Worm (Caenorhabditis elegans) whole organism, young adult: Measurements from ENCODE around the gene T15H9.4.
A peak's percentile ranks its signal among the peaks of the same experiment; 100 is the strongest.

ENCODE experiments used
- B0261.1 ChIP-seq: sonication (generic microtip); optimal IDR thresholded peaks from 2 replicates; lab custom pipeline; 2016; ENCODE audit warnings: mild to moderate bottlenecking, missing genetic modification characterization, moderate library complexity, missing compliant biosample characterization
- B0336.3 ChIP-seq: fragments of 200-800 bp; sonication (Bioruptor generic); IDR thresholded peaks from 2 replicates; pipeline ENCODE4 v1.3.6; 2022; ENCODE audit warnings: missing genetic modification characterization, missing compliant biosample characterization
- C06A6.2 ChIP-seq: fragments of 200-800 bp; sonication (Bioruptor generic); conservative IDR thresholded peaks from 2 replicates; pipeline ENCODE4 v1.3.6; 2022; ENCODE audit warnings: missing genetic modification characterization, missing compliant biosample characterization
- D2030.7 ChIP-seq: fragments of 200-800 bp; sonication (Bioruptor generic); IDR thresholded peaks from 2 replicates; pipeline ENCODE4 v1.3.6; 2022; ENCODE audit warnings: missing genetic modification reagents, missing genetic modification characterization, missing compliant biosample characterization
- F22D6.2 ChIP-seq: sonication (generic microtip); optimal IDR thresholded peaks from 2 replicates; lab custom pipeline; 2016; ENCODE audit warnings: mild to moderate bottlenecking, missing genetic modification characterization, missing compliant biosample characterization
- F37B4.10 ChIP-seq: fragments of 200-800 bp; sonication (Bioruptor generic); IDR thresholded peaks from 2 replicates; pipeline ENCODE4 v1.3.6; 2022; ENCODE audit warnings: missing genetic modification characterization, missing compliant biosample characterization
- F49E8.2 ChIP-seq: sonication (generic microtip); optimal IDR thresholded peaks from 3 replicates; lab custom pipeline; 2017; ENCODE audit warnings: missing genetic modification characterization, mild to moderate bottlenecking, missing compliant biosample characterization, antibody characterized with exemption, moderate library complexity; ENCODE audit not compliant: insufficient read depth
- F57A8.1 ChIP-seq: fragments of 200-800 bp; sonication (Bioruptor generic); optimal IDR thresholded peaks from 2 replicates; lab custom pipeline; 2018; ENCODE audit warnings: mild to moderate bottlenecking, missing genetic modification characterization, moderate library complexity, missing compliant biosample characterization
- K11D2.4 ChIP-seq: fragments of 200-800 bp; sonication (Bioruptor generic); IDR thresholded peaks from 2 replicates; pipeline ENCODE4 v1.3.6; 2022; ENCODE audit warnings: missing genetic modification reagents, missing genetic modification characterization, missing compliant biosample characterization
- Y56A3A.18 ChIP-seq: fragments of 200-800 bp; sonication (Bioruptor generic); IDR thresholded peaks from 2 replicates; pipeline ENCODE4 v1.3.6; 2022; ENCODE audit warnings: missing genetic modification reagents, missing genetic modification characterization, missing compliant biosample characterization
- aptf-2 ChIP-seq: fragments of 200-800 bp; sonication (Bioruptor generic); conservative IDR thresholded peaks from 2 replicates; pipeline ENCODE4 v1.3.6; 2022; ENCODE audit warnings: missing genetic modification reagents, missing genetic modification characterization, missing compliant biosample characterization
- attf-3 ChIP-seq: fragments of 200-800 bp; sonication (Bioruptor generic); conservative IDR thresholded peaks from 2 replicates; pipeline ENCODE4 v1.3.6; 2022; ENCODE audit warnings: missing genetic modification reagents, missing genetic modification characterization, missing compliant biosample characterization
- ccch-3 ChIP-seq: fragments of 200-800 bp; sonication (Bioruptor generic); optimal IDR thresholded peaks from 2 replicates; lab custom pipeline; 2018; ENCODE audit warnings: mild to moderate bottlenecking, missing genetic modification characterization, missing compliant biosample characterization
- cebp-2 ChIP-seq: fragments of 200-800 bp; sonication (Bioruptor generic); IDR thresholded peaks from 2 replicates; pipeline ENCODE4 v1.3.6; 2022; ENCODE audit warnings: missing genetic modification characterization, missing compliant biosample characterization
- ceh-58 ChIP-seq: fragments of 200-800 bp; sonication (Bioruptor generic); IDR thresholded peaks from 2 replicates; pipeline ENCODE4 v1.3.6; 2022; ENCODE audit warnings: missing genetic modification characterization, missing compliant biosample characterization
- ceh-79 ChIP-seq: sonication (generic microtip); optimal IDR thresholded peaks from 2 replicates; lab custom pipeline; 2017; ENCODE audit warnings: mild to moderate bottlenecking, missing genetic modification characterization, missing compliant biosample characterization
- chd-7 ChIP-seq: sonication (generic microtip); optimal IDR thresholded peaks from 2 replicates; lab custom pipeline; 2016; ENCODE audit warnings: mild to moderate bottlenecking, missing genetic modification characterization, moderate library complexity, missing compliant biosample characterization
- die-1 ChIP-seq: sonication (generic microtip); optimal IDR thresholded peaks from 2 replicates; lab custom pipeline; 2016; ENCODE audit warnings: missing genotype, mild to moderate bottlenecking, missing genetic modification characterization, missing compliant biosample characterization
- efl-1 ChIP-seq: fragments of 150-350 bp; optimal IDR thresholded peaks from 2 replicates; lab custom pipeline; 2014; ENCODE audit warnings: missing biosample characterization, missing genetic modification reagents, missing genetic modification characterization
- egl-18 ChIP-seq: fragments of 200-800 bp; sonication (Bioruptor generic); IDR thresholded peaks from 2 replicates; pipeline ENCODE4 v1.3.6; 2022; ENCODE audit warnings: missing genetic modification reagents, missing genetic modification characterization, missing compliant biosample characterization
- egl-44 ChIP-seq: fragments of 200-800 bp; sonication (Bioruptor generic); IDR thresholded peaks from 2 replicates; pipeline ENCODE4 v1.3.6; 2022; ENCODE audit warnings: missing genetic modification reagents, missing genetic modification characterization, missing compliant biosample characterization
- egrh-3 ChIP-seq: fragments of 200-800 bp; sonication (Bioruptor generic); IDR thresholded peaks from 2 replicates; pipeline ENCODE4 v1.3.6; 2022; ENCODE audit warnings: missing genetic modification reagents, missing genetic modification characterization, missing compliant biosample characterization
- ekl-4 ChIP-seq: fragments of 200-800 bp; sonication (Bioruptor generic); IDR thresholded peaks from 2 replicates; pipeline ENCODE4 v1.3.6; 2022; ENCODE audit warnings: missing genetic modification reagents, missing genetic modification characterization, missing compliant biosample characterization
- fkh-3 ChIP-seq: sonication (generic microtip); optimal IDR thresholded peaks from 2 replicates; lab custom pipeline; 2016; ENCODE audit warnings: mild to moderate bottlenecking, missing genetic modification characterization, missing compliant biosample characterization
- hsf-1 ChIP-seq: fragments of 200-800 bp; sonication (Bioruptor generic); IDR thresholded peaks from 2 replicates; pipeline ENCODE4 v1.3.6; 2022; ENCODE audit warnings: missing genetic modification reagents, missing genetic modification characterization, missing compliant biosample characterization
- lin-26 ChIP-seq: fragments of 200-800 bp; sonication (Bioruptor generic); IDR thresholded peaks from 2 replicates; pipeline ENCODE4 v1.3.6; 2022; ENCODE audit warnings: missing genetic modification reagents, missing genetic modification characterization, missing compliant biosample characterization
- lin-35 ChIP-seq, 3 experiments: fragments of 150-350 bp in 2 of 3; sonication (generic microtip) in 1 of 3; optimal IDR thresholded peaks; 2 replicates each; lab custom pipeline; 2014 to 2018; ENCODE audit warnings: missing biosample characterization in 3 of 3, missing genetic modification characterization in 3 of 3, missing genetic modification reagents in 3 of 3
- lin-54 ChIP-seq: fragments of 200-800 bp; sonication (Bioruptor generic); optimal IDR thresholded peaks from 2 replicates; lab custom pipeline; 2018; ENCODE audit warnings: mild to moderate bottlenecking, missing genetic modification characterization, missing compliant biosample characterization
- lsl-1 ChIP-seq: fragments of 200-800 bp; sonication (Bioruptor generic); optimal IDR thresholded peaks from 2 replicates; lab custom pipeline; 2018; ENCODE audit warnings: mild to moderate bottlenecking, missing genetic modification characterization, moderate library complexity, missing compliant biosample characterization
- lsy-27 ChIP-seq: sonication (generic microtip); optimal IDR thresholded peaks from 2 replicates; lab custom pipeline; 2017; ENCODE audit warnings: missing genetic modification characterization, mild to moderate bottlenecking, missing compliant biosample characterization, antibody characterized with exemption, missing genotype, borderline replicate concordance; ENCODE audit not compliant: insufficient read depth
- madf-10 ChIP-seq: sonication (generic microtip); optimal IDR thresholded peaks from 2 replicates; lab custom pipeline; 2016; ENCODE audit warnings: mild to moderate bottlenecking, missing genetic modification characterization, missing compliant biosample characterization
- madf-3 ChIP-seq: fragments of 200-800 bp; sonication (Bioruptor generic); IDR thresholded peaks from 2 replicates; pipeline ENCODE4 v1.3.6; 2022; ENCODE audit warnings: missing genetic modification reagents, missing genetic modification characterization, missing compliant biosample characterization
- mcd-1 ChIP-seq: fragments of 200-800 bp; sonication (Bioruptor generic); IDR thresholded peaks from 2 replicates; pipeline ENCODE4 v1.3.6; 2022; ENCODE audit warnings: missing genetic modification reagents, missing genetic modification characterization, missing compliant biosample characterization
- mxl-1 ChIP-seq: sonication (generic microtip); optimal IDR thresholded peaks from 2 replicates; lab custom pipeline; 2016; ENCODE audit warnings: missing genetic modification characterization, missing compliant biosample characterization
- nfyb-1 ChIP-seq: fragments of 200-800 bp; sonication (Bioruptor generic); IDR thresholded peaks from 2 replicates; pipeline ENCODE4 v1.3.6; 2022; ENCODE audit warnings: missing genetic modification reagents, missing genetic modification characterization, missing compliant biosample characterization
- nhr-179 ChIP-seq: sonication (generic microtip); optimal IDR thresholded peaks from 2 replicates; lab custom pipeline; 2016; ENCODE audit warnings: mild to moderate bottlenecking, missing genetic modification characterization, missing compliant biosample characterization
- nhr-27 ChIP-seq: fragments of 200-800 bp; sonication (Bioruptor generic); optimal IDR thresholded peaks from 2 replicates; lab custom pipeline; 2018; ENCODE audit warnings: mild to moderate bottlenecking, missing genetic modification characterization, moderate library complexity, missing compliant biosample characterization
- nhr-80 ChIP-seq: sonication (generic microtip); optimal IDR thresholded peaks from 2 replicates; lab custom pipeline; 2016; ENCODE audit warnings: missing genetic modification characterization, missing compliant biosample characterization
- rpc-1 ChIP-seq, 2 experiments: fragments of 150-350 bp in 1 of 2; sonication (generic microtip) in 1 of 2; optimal IDR thresholded peaks; 2 replicates each; lab custom pipeline; 2014 to 2018; ENCODE audit warnings: missing biosample characterization in 1 of 2, missing genetic modification characterization in 1 of 2, missing genetic modification reagents in 1 of 2, missing genotype in 1 of 2
- sdz-38 ChIP-seq: sonication (generic microtip); optimal IDR thresholded peaks from 2 replicates; lab custom pipeline; 2016; ENCODE audit warnings: missing genotype, missing genetic modification characterization, missing compliant biosample characterization
- somi-1 ChIP-seq: fragments of 200-800 bp; sonication (Bioruptor generic); optimal IDR thresholded peaks from 2 replicates; lab custom pipeline; 2018; ENCODE audit warnings: mild to moderate bottlenecking, missing genetic modification characterization, missing compliant biosample characterization
- tbp1 ChIP-seq: fragments of 200-800 bp; sonication (Bioruptor generic); optimal IDR thresholded peaks from 2 replicates; lab custom pipeline; 2018; ENCODE audit warnings: mild to moderate bottlenecking, missing genetic modification characterization, missing compliant biosample characterization
- unc-130 ChIP-seq: sonication (generic microtip); optimal IDR thresholded peaks from 2 replicates; lab custom pipeline; 2016; ENCODE audit warnings: missing genetic modification reagents, missing genetic modification characterization, missing compliant biosample characterization
- zfh-2 ChIP-seq: fragments of 200-800 bp; sonication (Bioruptor generic); conservative IDR thresholded peaks from 2 replicates; pipeline ENCODE4 v1.3.6; 2022; ENCODE audit warnings: missing genetic modification reagents, missing genetic modification characterization, missing compliant biosample characterization
- ztf-18 ChIP-seq: sonication (generic microtip); optimal IDR thresholded peaks from 2 replicates; lab custom pipeline; 2016; ENCODE audit warnings: missing genotype, mild to moderate bottlenecking, missing genetic modification characterization, missing compliant biosample characterization
- ztf-26 ChIP-seq: sonication (generic microtip); optimal IDR thresholded peaks from 2 replicates; lab custom pipeline; 2017; ENCODE audit warnings: missing genetic modification characterization, missing compliant biosample characterization
- ztf-6 ChIP-seq: fragments of 200-800 bp; sonication (Bioruptor generic); IDR thresholded peaks from 2 replicates; pipeline ENCODE4 v1.3.6; 2022; ENCODE audit warnings: missing genetic modification reagents, missing genetic modification characterization, missing compliant biosample characterization

T15H9.4 gene

DNA sequence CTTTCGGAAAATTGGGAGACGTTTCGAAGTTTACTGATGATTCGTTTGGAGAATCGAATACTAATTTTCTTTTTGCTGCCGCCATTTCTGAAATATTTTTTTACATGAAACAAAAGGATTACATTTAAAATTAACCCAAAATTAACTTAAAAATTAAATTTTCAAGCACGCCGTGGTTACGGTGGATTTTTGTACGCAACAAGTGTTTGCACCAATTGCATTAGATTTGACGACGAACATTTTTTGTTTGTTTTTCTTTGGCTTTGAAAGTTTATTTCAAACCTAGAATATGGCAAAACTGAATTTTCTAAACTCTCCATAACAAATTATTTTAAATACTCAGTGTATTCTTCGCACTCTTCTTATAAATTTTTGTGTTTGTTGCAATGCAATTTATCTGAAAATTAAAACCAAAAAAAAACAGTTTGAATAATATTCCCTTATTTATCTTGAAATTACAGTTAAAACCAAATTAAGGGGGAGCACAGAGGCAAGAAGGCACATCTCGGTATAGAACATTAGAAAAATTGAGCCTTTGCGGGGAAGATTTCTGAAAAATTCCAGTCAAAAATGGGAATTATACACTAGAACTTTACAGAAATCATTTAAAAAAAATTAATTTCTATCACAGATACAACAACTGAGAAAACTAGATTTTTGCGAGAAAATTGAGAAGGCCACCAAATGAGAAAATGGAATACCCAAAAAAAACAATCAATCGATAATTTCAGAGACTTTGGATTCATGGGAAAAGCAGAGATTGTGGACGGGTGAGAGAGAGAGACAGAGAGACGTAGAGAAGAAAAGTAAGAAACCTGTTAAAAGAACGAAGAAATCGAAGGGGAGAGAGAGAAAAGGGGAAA, 5.6 kb downstream of the T15H9.4 start, which contains the start of gene hal-3 (continued):
- TF ChIP-seq lsy-27 (tag; lab: Kevin White, UChicago) (no peak), D2030.7 (GFP tag; lab: Robert Waterston, UW) (no peak), attf-3 (GFP tag; lab: Robert Waterston, UW) (no peak; the same call in 1 of the 2 replicates), sdz-38 (no peak), F37B4.10 (GFP tag; lab: Robert Waterston, UW) (no peak), somi-1 (GFP tag; lab: Kevin White, UChicago) (no peak), madf-10 (tag; lab: Kevin White, UChicago) (no peak), lsl-1 (GFP tag; lab: Kevin White, UChicago) (peak; percentile 60), cebp-2 (0 out of 2 replicates have a peak, but pooled peaks have one; percentile 59), mxl-1 (no peak), ccch-3 (no peak), die-1 (tag; lab: Kevin White, UChicago) (no peak), K11D2.4 (GFP tag; lab: Robert Waterston, UW) (no peak), hsf-1 (GFP tag; lab: Robert Waterston, UW) (no peak), rpc-1 (optimal IDR thresholded peaks at IDR 0.05; lab: Kevin White, UChicago) (no peak), rpc-1 (tag; optimal IDR thresholded peaks at IDR 0.05; lab: Kevin White, UChicago) (no peak), madf-3 (GFP tag; lab: Robert Waterston, UW) (no peak), F57A8.1 (GFP tag; lab: Kevin White, UChicago) (no peak), egl-18 (GFP tag; lab: Robert Waterston, UW) (0 out of 2 replicates have a peak, but pooled peaks have one; percentile 24), nhr-27 (tag; lab: Kevin White, UChicago) (no peak), chd-7 (no peak), B0336.3 (GFP tag; lab: Robert Waterston, UW) (peak; percentile 76), nhr-179 (tag; lab: Kevin White, UChicago) (no peak), lin-54 (GFP tag; lab: Kevin White, UChicago) (peak; percentile 25), tbp1 (GFP tag; lab: Kevin White, UChicago) (peak; percentile 20), ceh-58 (GFP tag; lab: Robert Waterston, UW) (no peak), ztf-26 (tag; lab: Kevin White, UChicago) (no peak), egl-44 (GFP tag; lab: Robert Waterston, UW) (peak; percentile 9; the same call in 1 of the 2 replicates), B0261.1 (tag; lab: Kevin White, UChicago) (no peak), unc-130 (GFP tag; lab: Kevin White, UChicago) (no peak), zfh-2 (GFP tag; lab: Robert Waterston, UW) (no peak), ztf-6 (GFP tag; lab: Robert Waterston, UW) (no peak), Y56A3A.18 (no peak), lin-35 (GFP tag; optimal IDR thresholded peaks at IDR 0.05; lab: Kevin White, UChicago) (no peak), egrh-3 (GFP tag; lab: Robert Waterston, UW) (no peak), mcd-1 (0 out of 2 replicates have a peak, but pooled peaks have one; percentile 16), C06A6.2 (GFP tag; lab: Robert Waterston, UW) (no peak), ceh-79 (peak; percentile 46), F22D6.2 (tag; lab: Kevin White, UChicago) (no peak), F49E8.2 (tag; lab: Kevin White, UChicago) (no peak), lin-26 (no peak), fkh-3 (tag; lab: Kevin White, UChicago) (no peak), ztf-18 (tag; lab: Kevin White, UChicago) (no peak), ekl-4 (no peak), nfyb-1 (GFP tag; lab: Robert Waterston, UW) (0 out of 2 replicates have a peak, but pooled peaks have one; percentile 35), nhr-80 (no peak), efl-1 (GFP tag; lab: Kevin White, UChicago) (no peak), aptf-2 (GFP tag; lab: Robert Waterston, UW) (no peak)
